Worm (Caenorhabditis elegans): ENCODE results near the gene nlp-101.

The nlp-101 gene

ce11 chrX:7814747-7815146 lies 23.9 kb upstream of the nlp-101 start (continued):
- TF ChIP-seq lin-13 (GFP tag; optimal IDR thresholded peaks at IDR 0.05) (no peak), mdl-1 (tag; optimal IDR thresholded peaks at IDR 0.05) (no peak), mep-1 (tag; optimal IDR thresholded peaks at IDR 0.05) (peak; percentile 63), unc-86 (tag; optimal IDR thresholded peaks at IDR 0.05) (no peak), ztf-4 (tag; optimal IDR thresholded peaks at IDR 0.05) (no peak), ets-5 (GFP tag; IDR thresholded peaks at IDR 0.05) (no peak), fos-1 (tag; optimal IDR thresholded peaks at IDR 0.05) (peak; percentile 52), ceh-90 (tag; optimal IDR thresholded peaks at IDR 0.05) (no peak), lin-14 (GFP tag; optimal IDR thresholded peaks at IDR 0.05) (peak; percentile 73)

- TF ChIP-seq skn-1 (tag; optimal IDR thresholded peaks at IDR 0.05) (peak; percentile 75), ets-5 (GFP tag; IDR thresholded peaks at IDR 0.05) (no peak), elt-3 (tag; optimal IDR thresholded peaks at IDR 0.05) (peak in 1 of 6 experiments; percentile 1)
Observed at ce11 chrX:7815230-7815629, 23.5 kb upstream of the nlp-101 start.

- TF ChIP-seq C16A3.4 (tag; optimal IDR thresholded peaks at IDR 0.05) (no peak), elt-2 (tag; optimal IDR thresholded peaks at IDR 0.05) (no peak), F16B12.6 (tag; optimal IDR thresholded peaks at IDR 0.05) (no peak), xbp-1 (tag; optimal IDR thresholded peaks at IDR 0.05) (no peak), lir-3 (tag; optimal IDR thresholded peaks at IDR 0.05; ENCODE audit: poor library complexity) (no peak), grh-1 (GFP tag; IDR thresholded peaks at IDR 0.05) (no peak), lin-35 (GFP tag; optimal IDR thresholded peaks at IDR 0.05) (no peak), ama-1 (optimal IDR thresholded peaks at IDR 0.05) (no peak), nhr-84 (tag; optimal IDR thresholded peaks at IDR 0.05) (no peak), nhr-11 (tag; optimal IDR thresholded peaks at IDR 0.05) (no peak), unc-30 (tag; optimal IDR thresholded peaks at IDR 0.05) (no peak), mdl-1 (tag; optimal IDR thresholded peaks at IDR 0.05) (no peak), Y116A8C.19 (tag; optimal IDR thresholded peaks at IDR 0.05; ENCODE audit: borderline replicate concordance) (no peak), sptf-1 (tag; optimal IDR thresholded peaks at IDR 0.05) (no peak), rnt-1 (tag; optimal IDR thresholded peaks at IDR 0.05) (no peak), aly-2 (tag; optimal IDR thresholded peaks at IDR 0.05) (no peak), nhr-28 (tag; optimal IDR thresholded peaks at IDR 0.05) (no peak), fkh-4 (tag; optimal IDR thresholded peaks at IDR 0.05; ENCODE audit: borderline replicate concordance) (no peak)
Observed at ce11 chrX:7816434-7816974, 22.2 kb upstream of the nlp-101 start, which contains the start of the genes sek-1 and R03G5.6. TSS of gene sek-1 (plus strand) at chrX:7816734. TSS of gene R03G5.6 (minus strand) at chrX:7816924.

- TF ChIP-seq rnt-1 (tag; optimal IDR thresholded peaks at IDR 0.05) (no peak), lin-14 (GFP tag; optimal IDR thresholded peaks at IDR 0.05) (peak; percentile 9)
Observed at ce11 chrX:7817555-7817954, 21.1 kb upstream of the nlp-101 start.

DNA sequence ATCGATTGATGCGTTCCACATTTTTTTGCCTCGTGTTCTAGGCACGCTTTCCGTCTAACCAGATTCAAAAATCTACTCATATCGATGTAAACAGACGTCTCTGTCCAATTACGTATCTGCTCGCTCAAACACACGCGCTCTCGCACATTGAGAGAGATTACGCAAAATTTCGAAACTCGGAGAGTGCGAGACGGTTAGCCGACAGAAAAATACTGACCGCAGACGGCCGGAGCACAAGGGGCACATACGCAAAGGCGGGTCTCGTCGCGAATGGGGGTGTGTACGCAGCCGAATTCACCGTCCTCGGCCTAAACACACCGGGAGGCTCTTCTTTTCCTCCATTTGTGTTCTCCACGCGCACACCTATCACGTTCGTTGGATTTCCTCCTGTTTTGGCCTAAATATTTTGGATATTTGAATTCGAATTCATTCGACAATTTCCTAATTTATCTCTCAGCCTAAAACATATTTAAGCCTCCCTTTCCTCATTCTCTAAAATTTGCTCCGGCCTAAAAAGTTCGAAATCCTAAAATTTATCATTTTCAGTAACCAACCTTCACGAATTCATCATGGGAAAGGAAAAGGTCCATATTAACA lies 15.5 kb upstream of the nlp-101 start, which contains the start of gene eef-1A.2:
Gene eef-1A.2, plus strand, starts transcription at position 547 of the 597 bp plus-strand sequence.
- TF ChIP-seq ceh-63 (GFP tag; optimal IDR thresholded peaks at IDR 0.05), result no peak
- TF ChIP-seq ceh-88 (GFP tag; IDR thresholded peaks at IDR 0.05), result peak; percentile 77
- peak; percentile 78 to 95 for TF ChIP-seq egl-27 (tag; optimal IDR thresholded peaks at IDR 0.05)
- TF ChIP-seq nhr-237 (tag; optimal IDR thresholded peaks at IDR 0.05), result peak; percentile 94
- TF ChIP-seq unc-98 (GFP tag; IDR thresholded peaks at IDR 0.05), result peak; percentile 61; the same call in 1 of the 2 replicates
- TF ChIP-seq aha-1 (tag; optimal IDR thresholded peaks at IDR 0.05), result peak; percentile 76
- TF ChIP-seq mdl-1 (tag; optimal IDR thresholded peaks at IDR 0.05), result peak; percentile 72 to 98
- peak; percentile 92 for TF ChIP-seq ceh-8 (GFP tag; optimal IDR thresholded peaks at IDR 0.05)
- TF ChIP-seq nhr-20 (tag; optimal IDR thresholded peaks at IDR 0.05), result peak; percentile 97
- peak; percentile 91 for TF ChIP-seq unc-86 (tag; optimal IDR thresholded peaks at IDR 0.05)
- TF ChIP-seq efl-3 (GFP tag; optimal IDR thresholded peaks at IDR 0.05), result no peak
- TF ChIP-seq unc-130 (tag; optimal IDR thresholded peaks at IDR 0.05), result peak; percentile 83
- TF ChIP-seq isw-1 (GFP tag; IDR thresholded peaks at IDR 0.05), result peak; percentile 95
- peak; percentile 89 to 96 for TF ChIP-seq lsy-2 (tag; optimal IDR thresholded peaks at IDR 0.05)
- TF ChIP-seq lin-13 (GFP tag; optimal IDR thresholded peaks at IDR 0.05), result peak; percentile 97
- peak; percentile 81 for TF ChIP-seq nhr-84 (tag; optimal IDR thresholded peaks at IDR 0.05)
- peak; percentile 95 for TF ChIP-seq mef-2 (tag; optimal IDR thresholded peaks at IDR 0.05)
- peak; percentile 92 for TF ChIP-seq egl-13 (tag; optimal IDR thresholded peaks at IDR 0.05)
- peak; percentile 69 for TF ChIP-seq pqm-1 (tag; optimal IDR thresholded peaks at IDR 0.05)
- TF ChIP-seq swsn-7 (tag; optimal IDR thresholded peaks at IDR 0.05), result peak; percentile 96
- peak; percentile 89 for TF ChIP-seq C16A3.4 (tag; optimal IDR thresholded peaks at IDR 0.05)
- TF ChIP-seq sox-4 (tag; optimal IDR thresholded peaks at IDR 0.05), result peak; percentile 60

Measured in whole organism, L1 larva.